Worm (Caenorhabditis elegans): Measurements from ENCODE around the gene srg-1.

The srg-1 gene

ce11 chrIII:6280070-6280596 lies 22.0 kb upstream of the srg-1 start, which contains the start of gene hmg-1.2 (continued):
- TF ChIP-seq daf-16 (GFP tag; optimal IDR thresholded peaks at IDR 0.05) (peak; percentile 66 to 81), daf-16 (tag; optimal IDR thresholded peaks at IDR 0.05) (peak; percentile 67), F44E2.7 (GFP tag; IDR thresholded peaks at IDR 0.05) (no peak), ceh-44 (GFP tag; IDR thresholded peaks at IDR 0.05) (no peak), tra-1 (GFP tag; IDR thresholded peaks at IDR 0.05) (0 out of 2 replicates have a peak, but pooled peaks have one; percentile 58), nhr-41 (GFP tag; IDR thresholded peaks at IDR 0.05) (no peak), Y48G9A.11 (GFP tag; IDR thresholded peaks at IDR 0.05) (no peak), nhr-28 (tag; optimal IDR thresholded peaks at IDR 0.05) (peak; percentile 88), daf-12 (tag; optimal IDR thresholded peaks at IDR 0.05) (no peak), mep-1 (tag; optimal IDR thresholded peaks at IDR 0.05) (peak; percentile 84), hlh-11 (tag; optimal IDR thresholded peaks at IDR 0.05) (peak; percentile 97), daf-8 (GFP tag; IDR thresholded peaks at IDR 0.05) (no peak), pqm-1 (tag; optimal IDR thresholded peaks at IDR 0.05) (no peak), fkh-10 (GFP tag; optimal IDR thresholded peaks at IDR 0.05) (peak; percentile 16), saeg-2 (GFP tag; IDR thresholded peaks at IDR 0.05) (no peak), nhr-77 (tag; optimal IDR thresholded peaks at IDR 0.05) (peak; percentile 47), F10B5.3 (tag; optimal IDR thresholded peaks at IDR 0.05) (peak; percentile 58), daf-19 (GFP tag; conservative IDR thresholded peaks at IDR 0.05) (0 out of 2 replicates have a peak, but pooled peaks have one; percentile 66), egl-43 (GFP tag; IDR thresholded peaks at IDR 0.05) (no peak; the same call in 1 of the 2 replicates), nhr-25 (tag; optimal IDR thresholded peaks at IDR 0.05; ENCODE audit: borderline replicate concordance, insufficient read depth) (peak; percentile 7), nhr-111 (GFP tag; optimal IDR thresholded peaks at IDR 0.05) (no peak), nhr-102 (tag; optimal IDR thresholded peaks at IDR 0.05) (peak; percentile 43), gei-8 (GFP tag; optimal IDR thresholded peaks at IDR 0.05) (peak; percentile 30), mdt-29 (GFP tag; IDR thresholded peaks at IDR 0.05) (no peak)

- TF ChIP-seq D1046.2 (GFP tag; IDR thresholded peaks at IDR 0.05), result no peak
- no peak for TF ChIP-seq nhr-25 (tag; optimal IDR thresholded peaks at IDR 0.05; ENCODE audit: borderline replicate concordance, insufficient read depth)
- TF ChIP-seq nhr-237 (tag; optimal IDR thresholded peaks at IDR 0.05), result no peak
- no peak for TF ChIP-seq lin-29 (GFP tag; IDR thresholded peaks at IDR 0.05)
- no peak for TF ChIP-seq mes-2 (tag; optimal IDR thresholded peaks at IDR 0.05; ENCODE audit: poor library complexity, severe bottlenecking)
- no peak for TF ChIP-seq ztf-11 (tag; optimal IDR thresholded peaks at IDR 0.05)
- TF ChIP-seq R02D3.7 (tag; optimal IDR thresholded peaks at IDR 0.05), result no peak
- TF ChIP-seq vab-7 (GFP tag; IDR thresholded peaks at IDR 0.05), result no peak
- TF ChIP-seq ceh-20 (GFP tag; IDR thresholded peaks at IDR 0.05), result no peak
- TF ChIP-seq dmd-6 (GFP tag; IDR thresholded peaks at IDR 0.05), result no peak
- no peak for TF ChIP-seq ama-1 (optimal IDR thresholded peaks at IDR 0.05)
- no peak for TF ChIP-seq fos-1 (tag; optimal IDR thresholded peaks at IDR 0.05)
- TF ChIP-seq T26A8.4 (GFP tag; IDR thresholded peaks at IDR 0.05), result no peak
- TF ChIP-seq ctbp-1 (GFP tag; IDR thresholded peaks at IDR 0.05), result no peak
- TF ChIP-seq nhr-76 (tag; optimal IDR thresholded peaks at IDR 0.05), result no peak
- no peak for TF ChIP-seq zfp-2 (tag; optimal IDR thresholded peaks at IDR 0.05)
- TF ChIP-seq daf-19 (GFP tag; conservative IDR thresholded peaks at IDR 0.05), result no peak
- no peak for TF ChIP-seq zag-1 (tag; optimal IDR thresholded peaks at IDR 0.05)
- TF ChIP-seq hlh-11 (tag; optimal IDR thresholded peaks at IDR 0.05), result no peak
- no peak for TF ChIP-seq lin-13 (GFP tag; optimal IDR thresholded peaks at IDR 0.05)
These were observed 21.3 kb upstream of the srg-1 start for ce11 chrIII:6279453-6279852.
